Worm (Caenorhabditis elegans): ENCODE results near the gene pap-3.

Gene pap-3

DNA sequence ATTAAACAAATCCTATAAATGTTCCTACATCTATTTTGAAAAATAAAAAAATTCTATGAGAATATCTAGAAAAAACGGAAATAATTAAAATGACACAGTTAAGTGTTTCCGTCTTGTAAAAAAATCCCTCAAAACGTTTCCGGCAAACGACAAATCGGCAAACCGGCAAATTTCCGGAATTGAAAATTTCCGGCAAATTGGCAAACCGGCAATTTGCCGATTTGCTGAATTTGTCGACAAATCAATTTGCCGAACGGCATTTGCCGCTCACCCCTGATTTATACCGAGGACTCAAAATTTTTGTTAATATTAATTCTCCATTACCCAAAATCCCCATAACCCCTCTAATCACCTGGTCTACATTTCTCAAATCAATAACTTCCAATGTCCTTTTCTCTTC lies 36.7 kb upstream of the pap-3 start:
- TF ChIP-seq M03D4.4 (tag; optimal IDR thresholded peaks at IDR 0.05): no peak
- TF ChIP-seq nhr-12 (tag; optimal IDR thresholded peaks at IDR 0.05): no peak
- TF ChIP-seq unc-120 (tag; optimal IDR thresholded peaks at IDR 0.05; ENCODE audit: poor library complexity, severe bottlenecking): no peak
- no peak for TF ChIP-seq ces-1 (GFP tag; optimal IDR thresholded peaks at IDR 0.05)
- TF ChIP-seq hlh-1 (tag; optimal IDR thresholded peaks at IDR 0.05): no peak
- TF ChIP-seq unc-39 (tag; optimal IDR thresholded peaks at IDR 0.05): no peak
- TF ChIP-seq zip-8 (tag; optimal IDR thresholded peaks at IDR 0.05): no peak

- TF ChIP-seq lin-13 (tag; optimal IDR thresholded peaks at IDR 0.05) (no peak), nhr-76 (tag; optimal IDR thresholded peaks at IDR 0.05) (no peak), elt-3 (tag; optimal IDR thresholded peaks at IDR 0.05) (no peak), pha-4 (tag; optimal IDR thresholded peaks at IDR 0.05) (no peak), ceh-43 (GFP tag; optimal IDR thresholded peaks at IDR 0.05) (no peak), mep-1 (tag; optimal IDR thresholded peaks at IDR 0.05) (no peak), ztf-11 (tag; optimal IDR thresholded peaks at IDR 0.05) (no peak), zip-8 (tag; optimal IDR thresholded peaks at IDR 0.05) (no peak), nhr-12 (tag; optimal IDR thresholded peaks at IDR 0.05) (no peak), unc-62 (GFP tag; optimal IDR thresholded peaks at IDR 0.05) (no peak), unc-120 (tag; optimal IDR thresholded peaks at IDR 0.05; ENCODE audit: poor library complexity, severe bottlenecking) (no peak), hlh-1 (tag; optimal IDR thresholded peaks at IDR 0.05) (no peak), lin-32 (GFP tag; optimal IDR thresholded peaks at IDR 0.05) (no peak), nhr-2 (tag; optimal IDR thresholded peaks at IDR 0.05) (no peak), flh-1 (GFP tag; optimal IDR thresholded peaks at IDR 0.05) (no peak), nhr-237 (tag; optimal IDR thresholded peaks at IDR 0.05) (no peak), blmp-1 (tag; optimal IDR thresholded peaks at IDR 0.05) (no peak)
Observed at ce11 chrII:11852191-11852901, 36.0 kb upstream of the pap-3 start.

ce11 chrII:11849572-11849971 lies 33.2 kb upstream of the pap-3 start:
- no peak for TF ChIP-seq unc-120 (tag; optimal IDR thresholded peaks at IDR 0.05; ENCODE audit: poor library complexity, severe bottlenecking)
- no peak for TF ChIP-seq bed-3 (GFP tag; optimal IDR thresholded peaks at IDR 0.05)
- TF ChIP-seq zip-8 (tag; optimal IDR thresholded peaks at IDR 0.05): no peak
- TF ChIP-seq snpc-4 (tag; optimal IDR thresholded peaks at IDR 0.05): no peak
- TF ChIP-seq elt-1 (tag; optimal IDR thresholded peaks at IDR 0.05; ENCODE audit: borderline replicate concordance, insufficient read depth): no peak
- TF ChIP-seq nhr-2 (tag; optimal IDR thresholded peaks at IDR 0.05): no peak
- TF ChIP-seq flh-1 (GFP tag; optimal IDR thresholded peaks at IDR 0.05): no peak
- no peak for TF ChIP-seq mls-2 (tag; optimal IDR thresholded peaks at IDR 0.05)
- TF ChIP-seq elt-3 (tag; optimal IDR thresholded peaks at IDR 0.05): no peak
- TF ChIP-seq sptf-1 (tag; optimal IDR thresholded peaks at IDR 0.05): no peak
- TF ChIP-seq nhr-28 (tag; optimal IDR thresholded peaks at IDR 0.05): no peak
- TF ChIP-seq nhr-12 (tag; optimal IDR thresholded peaks at IDR 0.05): no peak
- TF ChIP-seq ham-2 (GFP tag; optimal IDR thresholded peaks at IDR 0.05): no peak
- no peak for TF ChIP-seq tbx-8 (GFP tag; optimal IDR thresholded peaks at IDR 0.05)
- no peak for TF ChIP-seq sem-2 (GFP tag; optimal IDR thresholded peaks at IDR 0.05)

ce11 chrII:11845954-11846353 lies 29.6 kb upstream of the pap-3 start:
- no peak for TF ChIP-seq ces-1 (GFP tag; optimal IDR thresholded peaks at IDR 0.05)
- no peak for TF ChIP-seq elt-3 (tag; optimal IDR thresholded peaks at IDR 0.05)
- no peak for TF ChIP-seq sem-2 (GFP tag; optimal IDR thresholded peaks at IDR 0.05)
- no peak for TF ChIP-seq sptf-1 (tag; optimal IDR thresholded peaks at IDR 0.05)
- TF ChIP-seq ztf-11 (tag; optimal IDR thresholded peaks at IDR 0.05): no peak
- TF ChIP-seq M03D4.4 (tag; optimal IDR thresholded peaks at IDR 0.05): no peak
- no peak for TF ChIP-seq lsy-2 (tag; optimal IDR thresholded peaks at IDR 0.05)
- no peak for TF ChIP-seq nhr-76 (tag; optimal IDR thresholded peaks at IDR 0.05)
- TF ChIP-seq lin-13 (tag; optimal IDR thresholded peaks at IDR 0.05): no peak
- no peak for TF ChIP-seq ceh-43 (GFP tag; optimal IDR thresholded peaks at IDR 0.05)
- TF ChIP-seq elt-1 (tag; optimal IDR thresholded peaks at IDR 0.05; ENCODE audit: borderline replicate concordance, insufficient read depth): no peak
- no peak for TF ChIP-seq nhr-12 (tag; optimal IDR thresholded peaks at IDR 0.05)
- TF ChIP-seq ceh-39 (tag; optimal IDR thresholded peaks at IDR 0.05): no peak
- TF ChIP-seq nhr-28 (tag; optimal IDR thresholded peaks at IDR 0.05): no peak

DNA sequence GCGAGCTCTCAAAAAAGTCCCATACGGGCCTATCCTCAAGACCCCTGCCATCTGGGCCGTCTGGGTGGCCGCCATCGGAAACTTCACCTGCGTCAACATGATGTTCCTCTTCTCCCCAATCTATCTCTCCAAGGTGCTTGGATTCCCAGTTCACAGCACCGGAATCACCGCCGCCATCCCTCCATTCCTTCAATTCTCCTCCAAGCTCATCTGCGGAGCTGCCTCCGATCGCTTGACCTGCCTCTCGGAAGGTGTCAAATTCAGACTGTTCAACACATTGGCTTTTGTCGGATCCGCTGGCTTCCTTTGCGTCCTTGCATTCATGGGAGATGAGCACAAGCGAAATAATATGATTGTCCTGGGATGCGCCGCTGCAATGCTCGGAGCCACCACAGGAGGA lies 28.6 kb upstream of the pap-3 start:
- no peak for TF ChIP-seq mep-1 (tag; optimal IDR thresholded peaks at IDR 0.05)
